Worm (Caenorhabditis elegans) whole organism, midembryonic: ENCODE results near the gene apc-2.

ENCODE experiments used
- cog-1 ChIP-seq: sonication (generic microtip); optimal IDR thresholded peaks from 2 replicates; lab custom pipeline; 2016; ENCODE audit warnings: missing genetic modification characterization, missing compliant biosample characterization
- klf-2 ChIP-seq: fragments of 200-800 bp; sonication (Bioruptor generic); conservative IDR thresholded peaks from 2 replicates; pipeline ENCODE4 v1.3.6; 2022; ENCODE audit warnings: missing genetic modification reagents, missing genetic modification characterization, missing compliant biosample characterization
- tab-1 ChIP-seq: fragments of 200-800 bp; sonication (Bioruptor generic); IDR thresholded peaks from 2 replicates; pipeline ENCODE4 v1.3.6; 2022; ENCODE audit warnings: missing genetic modification characterization, missing compliant biosample characterization
- ztf-29 ChIP-seq: fragments of 200-800 bp; sonication (Bioruptor generic); IDR thresholded peaks from 2 replicates; pipeline ENCODE4 v1.3.6; 2022; ENCODE audit warnings: missing genetic modification reagents, missing genetic modification characterization, missing compliant biosample characterization

DNA sequence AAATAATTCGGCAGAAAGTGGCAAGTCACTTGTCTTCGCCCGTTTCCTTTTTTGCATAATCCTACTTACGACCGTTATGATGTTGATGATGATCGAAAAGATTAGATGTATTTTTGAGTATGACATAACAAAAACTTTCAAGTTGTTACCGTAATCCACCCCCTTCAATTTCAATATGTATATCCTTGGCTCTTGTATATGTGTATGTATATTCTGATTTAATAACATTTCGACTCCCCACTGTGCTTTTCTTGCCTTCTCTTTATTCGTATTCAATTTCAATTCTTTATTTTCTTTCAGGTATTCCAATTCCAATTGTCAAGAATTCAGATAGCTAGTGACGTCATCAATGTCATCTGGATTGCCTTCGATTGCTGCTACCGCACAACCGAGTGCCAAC is 13.4 kb upstream of the apc-2 start, which contains the start of gene pros-1:
- TF ChIP-seq ztf-29 (no peak), tab-1 (GFP tag; lab: Robert Waterston, UW) (no peak), cog-1 (tag; lab: Kevin White, UChicago) (no peak), klf-2 (GFP tag; lab: Robert Waterston, UW) (no peak)
